Fruit fly (Drosophila melanogaster): ENCODE results near the gene vex.

Gene vex

dm6 chrX:10936599-10936998 lies 103.1 kb downstream of the vex start (continued):
- TF ChIP-seq slp2 (GFP tag; optimal IDR thresholded peaks at IDR 0.05) (peak; percentile 78), fru (optimal IDR thresholded peaks at IDR 0.05) (no peak), Optix (GFP tag; IDR thresholded peaks at IDR 0.05) (peak; percentile 51; the same call in 1 of the 3 replicates), CG2129 (GFP tag; IDR thresholded peaks at IDR 0.05; ENCODE audit: partially characterized antibody) (no peak), CG10543 (GFP tag; optimal IDR thresholded peaks at IDR 0.05) (peak; percentile 86), CG32532 (GFP tag; IDR thresholded peaks at IDR 0.05) (peak; percentile 83), NC2α (GFP tag; optimal IDR thresholded peaks at IDR 0.05) (peak; percentile 46), HHEX (GFP tag; optimal IDR thresholded peaks at IDR 0.05) (peak; percentile 79), Vsx1 (GFP tag; optimal IDR thresholded peaks at IDR 0.05) (peak; percentile 61), Lpt (GFP tag; optimal IDR thresholded peaks at IDR 0.05) (no peak), jing (GFP tag; optimal IDR thresholded peaks at IDR 0.05) (peak; percentile 63), CG18262 (tag; optimal IDR thresholded peaks at IDR 0.05) (peak; percentile 78), mirr (GFP tag; optimal IDR thresholded peaks at IDR 0.05) (peak; percentile 66), shn (GFP tag; optimal IDR thresholded peaks at IDR 0.05) (peak; percentile 62), esg (GFP tag; conservative IDR thresholded peaks at IDR 0.05) (peak; percentile 85), Doc3 (GFP tag; IDR thresholded peaks at IDR 0.05; ENCODE audit: partially characterized antibody) (no peak), gsb (GFP tag; IDR thresholded peaks at IDR 0.05) (peak; percentile 73), wor (GFP tag; IDR thresholded peaks at IDR 0.05) (peak; percentile 78), ems (GFP tag; optimal IDR thresholded peaks at IDR 0.05) (peak; percentile 72), Atf6 (GFP tag; IDR thresholded peaks at IDR 0.05) (peak; percentile 80), Fer1 (GFP tag; optimal IDR thresholded peaks at IDR 0.05) (peak; percentile 87), Dek (tag; optimal IDR thresholded peaks at IDR 0.05) (peak; percentile 84), CG32767 (GFP tag; IDR thresholded peaks at IDR 0.05) (peak; percentile 74), CG2199 (GFP tag; IDR thresholded peaks at IDR 0.05) (peak; percentile 56; the same call in 1 of the 3 replicates), CG2202 (tag; optimal IDR thresholded peaks at IDR 0.05) (peak; percentile 4), CG42726 (GFP tag; IDR thresholded peaks at IDR 0.05; ENCODE audit: partially characterized antibody) (no peak), CG9932 (GFP tag; IDR thresholded peaks at IDR 0.05) (peak; percentile 84), ap (GFP tag; IDR thresholded peaks at IDR 0.05) (peak; percentile 74), rib (GFP tag; IDR thresholded peaks at IDR 0.05) (peak; percentile 67; the same call in 1 of the 2 replicates), CG34376 (GFP tag; optimal IDR thresholded peaks at IDR 0.05) (peak; percentile 60), zf30C (GFP tag; optimal IDR thresholded peaks at IDR 0.05) (peak; percentile 67), Antp (GFP tag; optimal IDR thresholded peaks at IDR 0.05) (peak; percentile 73), Med (GFP tag) (peak; percentile 96), CG6683 (GFP tag; optimal IDR thresholded peaks at IDR 0.05) (no peak), CG7372 (GFP tag; IDR thresholded peaks at IDR 0.05) (peak; percentile 67), CG11696 (GFP tag; IDR thresholded peaks at IDR 0.05) (peak; percentile 70), chinmo (GFP tag; IDR thresholded peaks at IDR 0.05; ENCODE audit: partially characterized antibody) (no peak), CG10267 (tag; optimal IDR thresholded peaks at IDR 0.05) (peak; percentile 74), CrebB (tag; optimal IDR thresholded peaks at IDR 0.05) (peak; percentile 82), tna (GFP tag; IDR thresholded peaks at IDR 0.05; ENCODE audit: partially characterized antibody) (no peak), ara (GFP tag; IDR thresholded peaks at IDR 0.05) (peak; percentile 61; the same call in 1 of the 2 replicates), MBD-R2 (GFP tag; IDR thresholded peaks at IDR 0.05) (peak; percentile 63; the same call in 1 of the 2 replicates), CG6689 (GFP tag; IDR thresholded peaks at IDR 0.05) (peak; percentile 85), oc (tag; optimal IDR thresholded peaks at IDR 0.05) (peak; percentile 89), CG11560 (tag; IDR thresholded peaks at IDR 0.05) (peak; percentile 62; the same call in 1 of the 3 replicates), CG6765 (GFP tag; optimal IDR thresholded peaks at IDR 0.05) (peak; percentile 73), bbx (GFP tag; IDR thresholded peaks at IDR 0.05; ENCODE audit: partially characterized antibody) (no peak), bowl (GFP tag; IDR thresholded peaks at IDR 0.05) (peak; percentile 76), CG18476 (GFP tag; optimal IDR thresholded peaks at IDR 0.05) (peak; percentile 61), luna (GFP tag; optimal IDR thresholded peaks at IDR 0.05) (no peak), Lhr (GFP tag; optimal IDR thresholded peaks at IDR 0.05) (peak; percentile 16)

Data from whole organism, embryonic.